Fruit fly (Drosophila melanogaster): Measurements from ENCODE around the gene CG31917.
A peak's percentile ranks its signal among the peaks of the same experiment; 100 is the strongest.

The CG31917 gene

dm6 chr2L:5005464-5005764 lies 5.2 kb downstream of the CG31917 start (continued):
- no peak for TF ChIP-seq mam (GFP tag; optimal IDR thresholded peaks at IDR 0.05)
- no peak for TF ChIP-seq Opbp (GFP tag; IDR thresholded peaks at IDR 0.05; ENCODE audit: partially characterized antibody)
- TF ChIP-seq CG6765 (GFP tag; optimal IDR thresholded peaks at IDR 0.05) = no peak
- TF ChIP-seq CG34422 (GFP tag; IDR thresholded peaks at IDR 0.05) = no peak
- TF ChIP-seq Dip2 (GFP tag; IDR thresholded peaks at IDR 0.05) = no peak
- TF ChIP-seq chinmo (GFP tag; IDR thresholded peaks at IDR 0.05; ENCODE audit: partially characterized antibody) = 0 out of 4 replicates have a peak, but pooled peaks have one; percentile 52
- TF ChIP-seq NK7.1 (GFP tag; optimal IDR thresholded peaks at IDR 0.05) = no peak
- no peak for TF ChIP-seq caup (GFP tag; optimal IDR thresholded peaks at IDR 0.05; ENCODE audit: severe bottlenecking)

dm6 chr2L:5004677-5005463 lies 5.8 kb downstream of the CG31917 start:
- TF ChIP-seq sna (GFP tag; IDR thresholded peaks at IDR 0.05; ENCODE audit: partially characterized antibody) (0 out of 2 replicates have a peak, but pooled peaks have one; percentile 13), Stat92E (GFP tag; optimal IDR thresholded peaks at IDR 0.05) (no peak), br (optimal IDR thresholded peaks at IDR 0.05) (no peak), toy (GFP tag; IDR thresholded peaks at IDR 0.05) (peak; percentile 82), CG15073 (GFP tag; optimal IDR thresholded peaks at IDR 0.05) (peak; percentile 74), CG3847 (GFP tag; IDR thresholded peaks at IDR 0.05) (peak; percentile 96), CG30020 (tag; optimal IDR thresholded peaks at IDR 0.05) (peak; percentile 61), Rx (GFP tag; IDR thresholded peaks at IDR 0.05) (peak; percentile 91), Drgx (GFP tag; IDR thresholded peaks at IDR 0.05) (peak; percentile 91), stc (GFP tag; IDR thresholded peaks at IDR 0.05) (peak; percentile 95), CG7745 (tag; optimal IDR thresholded peaks at IDR 0.05) (no peak), Bgb (GFP tag; IDR thresholded peaks at IDR 0.05; ENCODE audit: partially characterized antibody) (no peak), CG18619 (GFP tag; optimal IDR thresholded peaks at IDR 0.05) (peak; percentile 91), Asciz (GFP tag; optimal IDR thresholded peaks at IDR 0.05) (peak; percentile 89), CG4854 (GFP tag; optimal IDR thresholded peaks at IDR 0.05) (peak; percentile 91), CG15514 (GFP tag; optimal IDR thresholded peaks at IDR 0.05) (peak; percentile 92), CG14014 (GFP tag; IDR thresholded peaks at IDR 0.05) (peak; percentile 98), sob (GFP tag; IDR thresholded peaks at IDR 0.05) (peak; percentile 98), Fer3 (tag; optimal IDR thresholded peaks at IDR 0.05) (peak; percentile 97), Bteb2 (GFP tag; optimal IDR thresholded peaks at IDR 0.05) (peak; percentile 95), YL-1 (GFP tag; optimal IDR thresholded peaks at IDR 0.05) (peak; percentile 60), btn (GFP tag; optimal IDR thresholded peaks at IDR 0.05) (peak; percentile 84), Rfx (GFP tag; IDR thresholded peaks at IDR 0.05) (peak; percentile 98), CG14860 (GFP tag; IDR thresholded peaks at IDR 0.05; ENCODE audit: partially characterized antibody) (no peak), wdn (GFP tag; IDR thresholded peaks at IDR 0.05) (peak; percentile 95), CG2116 (GFP tag; optimal IDR thresholded peaks at IDR 0.05) (peak; percentile 57), CG10209 (GFP tag; optimal IDR thresholded peaks at IDR 0.05) (peak; percentile 93), CG33557 (GFP tag; optimal IDR thresholded peaks at IDR 0.05) (peak; percentile 67), CG16813 (GFP tag; IDR thresholded peaks at IDR 0.05; ENCODE audit: partially characterized antibody) (no peak), grau (tag; optimal IDR thresholded peaks at IDR 0.05) (peak; percentile 99), CG10565 (GFP tag; optimal IDR thresholded peaks at IDR 0.05) (peak; percentile 62), CG3065 (GFP tag; optimal IDR thresholded peaks at IDR 0.05) (peak; percentile 68), inv (GFP tag; IDR thresholded peaks at IDR 0.05; ENCODE audit: partially characterized antibody) (no peak), CG13123 (GFP tag; optimal IDR thresholded peaks at IDR 0.05) (peak; percentile 80), CG9797 (GFP tag; optimal IDR thresholded peaks at IDR 0.05) (peak; percentile 40), CG4404 (GFP tag; IDR thresholded peaks at IDR 0.05) (peak; percentile 93), HLH4C (GFP tag; IDR thresholded peaks at IDR 0.05; ENCODE audit: partially characterized antibody) (no peak), stwl (tag; optimal IDR thresholded peaks at IDR 0.05) (peak; percentile 20), Doc2 (GFP tag; IDR thresholded peaks at IDR 0.05) (peak; percentile 81), lilli (GFP tag; optimal IDR thresholded peaks at IDR 0.05) (peak; percentile 97)

Data from whole organism, embryonic.